Fruit fly (Drosophila melanogaster): ENCODE data around the gene CG11555.

CG11555 gene

DNA sequence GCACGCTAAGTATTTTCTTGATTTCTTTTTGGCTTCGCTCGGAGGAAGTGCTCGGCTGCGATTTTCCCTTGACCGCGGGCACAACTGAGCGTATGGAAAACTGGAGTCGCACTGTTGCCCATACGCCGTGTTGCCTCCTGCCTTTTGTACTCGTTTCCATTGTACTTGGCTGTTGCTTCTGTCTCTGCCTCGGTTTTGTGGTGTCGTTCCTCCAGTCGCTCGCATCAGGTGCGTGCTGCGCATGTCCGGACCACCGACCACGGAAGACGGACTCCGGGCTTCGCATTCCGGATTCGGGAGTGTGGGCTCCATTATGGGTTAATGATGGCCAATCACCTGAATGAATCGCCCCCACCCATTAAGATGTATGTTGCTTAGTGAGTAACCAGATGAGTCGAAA, 18.0 kb downstream of the CG11555 start, which contains the start of gene CG3625 (continued):
- TF ChIP-seq CG10543 (GFP tag; optimal IDR thresholded peaks at IDR 0.05) (peak; percentile 54), mirr (GFP tag; optimal IDR thresholded peaks at IDR 0.05) (no peak), Sin3A (optimal IDR thresholded peaks at IDR 0.05) (no peak), sens (GFP tag) (peak; percentile 9), abd-A (tag; optimal IDR thresholded peaks at IDR 0.05) (peak; percentile 69), chinmo (GFP tag; IDR thresholded peaks at IDR 0.05; ENCODE audit: partially characterized antibody) (no peak), CG4404 (GFP tag; IDR thresholded peaks at IDR 0.05) (no peak), br (optimal IDR thresholded peaks at IDR 0.05) (no peak), H2.0 (GFP tag; IDR thresholded peaks at IDR 0.05) (no peak), CG2129 (GFP tag; IDR thresholded peaks at IDR 0.05; ENCODE audit: partially characterized antibody) (no peak), sna (GFP tag; IDR thresholded peaks at IDR 0.05; ENCODE audit: partially characterized antibody) (peak; percentile 10; the same call in 1 of the 2 replicates), CG4854 (GFP tag; optimal IDR thresholded peaks at IDR 0.05) (no peak), CG6854 (GFP tag; optimal IDR thresholded peaks at IDR 0.05) (no peak), twi (tag; optimal IDR thresholded peaks at IDR 0.05) (no peak), CG17612 (GFP tag; IDR thresholded peaks at IDR 0.05) (no peak), CG33557 (GFP tag; optimal IDR thresholded peaks at IDR 0.05) (no peak), CG10147 (GFP tag; optimal IDR thresholded peaks at IDR 0.05) (no peak), CG12219 (GFP tag; optimal IDR thresholded peaks at IDR 0.05) (no peak), CG15514 (GFP tag; optimal IDR thresholded peaks at IDR 0.05) (peak; percentile 22), Bteb2 (GFP tag; optimal IDR thresholded peaks at IDR 0.05) (no peak)

DNA sequence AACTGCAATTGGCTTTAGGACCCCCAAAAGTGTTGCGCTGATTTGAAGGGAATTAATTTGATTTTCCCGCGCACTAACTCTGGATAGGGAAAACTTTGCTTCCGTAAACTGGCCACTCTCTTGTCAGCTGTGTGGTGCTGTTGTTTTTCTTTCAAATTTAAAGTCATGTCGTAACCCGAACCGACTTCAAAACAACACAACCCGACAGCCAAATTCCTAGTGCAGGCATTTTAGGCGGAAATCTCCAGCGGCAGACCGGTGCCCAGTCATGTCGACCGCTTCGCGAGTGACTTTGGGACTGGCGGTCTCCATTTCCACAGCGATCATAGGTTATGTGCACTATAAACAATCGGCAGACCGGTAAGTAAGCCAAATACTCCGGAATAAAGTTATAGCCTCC, 18.7 kb downstream of the CG11555 start, which contains the start of gene CG11562:
TSS of gene CG11562 (plus strand) at position 119 of the 400 bp plus-strand sequence.
- TF ChIP-seq CG7963 (GFP tag; IDR thresholded peaks at IDR 0.05; ENCODE audit: partially characterized antibody) (no peak), h (optimal IDR thresholded peaks at IDR 0.05) (no peak), CG9797 (GFP tag; optimal IDR thresholded peaks at IDR 0.05) (peak; percentile 62), CG10959 (GFP tag; IDR thresholded peaks at IDR 0.05) (no peak), CG7271 (tag; optimal IDR thresholded peaks at IDR 0.05) (no peak), CHES-1-like (GFP tag; optimal IDR thresholded peaks at IDR 0.05) (no peak), vvl (GFP tag; IDR thresholded peaks at IDR 0.05) (no peak), CG17359 (tag; optimal IDR thresholded peaks at IDR 0.05) (no peak), Sox102F (GFP tag; optimal IDR thresholded peaks at IDR 0.05) (no peak), Atf6 (GFP tag; IDR thresholded peaks at IDR 0.05) (no peak), aop (GFP tag; IDR thresholded peaks at IDR 0.05) (no peak), CG30431 (GFP tag; optimal IDR thresholded peaks at IDR 0.05) (no peak), CG12299 (tag; optimal IDR thresholded peaks at IDR 0.05) (no peak), CG10209 (GFP tag; optimal IDR thresholded peaks at IDR 0.05) (no peak), scrt (GFP tag; optimal IDR thresholded peaks at IDR 0.05) (no peak), CG1603 (tag; optimal IDR thresholded peaks at IDR 0.05) (peak; percentile 45), grau (tag; optimal IDR thresholded peaks at IDR 0.05) (no peak), CG9215 (GFP tag; IDR thresholded peaks at IDR 0.05) (no peak), Dfd (GFP tag; optimal IDR thresholded peaks at IDR 0.05) (no peak), CG2116 (GFP tag; optimal IDR thresholded peaks at IDR 0.05) (peak; percentile 32), Rx (GFP tag; IDR thresholded peaks at IDR 0.05) (no peak), Mad (GFP tag; optimal IDR thresholded peaks at IDR 0.05) (no peak), pfk (GFP tag; optimal IDR thresholded peaks at IDR 0.05) (no peak), sc (optimal IDR thresholded peaks at IDR 0.05) (no peak), sc (GFP tag; optimal IDR thresholded peaks at IDR 0.05) (no peak), vfl (GFP tag; optimal IDR thresholded peaks at IDR 0.05) (no peak), croc (GFP tag; conservative IDR thresholded peaks at IDR 0.05) (no peak), Rfx (GFP tag; IDR thresholded peaks at IDR 0.05) (no peak), Ada2b (GFP tag; IDR thresholded peaks at IDR 0.05) (no peak), Pdp1 (GFP tag; optimal IDR thresholded peaks at IDR 0.05) (peak in 1 of 2 experiments; percentile 97), CkIIα-i1 (GFP tag; IDR thresholded peaks at IDR 0.05) (no peak), CG5180 (GFP tag; optimal IDR thresholded peaks at IDR 0.05) (no peak), CG3847 (GFP tag; IDR thresholded peaks at IDR 0.05) (no peak), CG17612 (GFP tag; IDR thresholded peaks at IDR 0.05) (no peak)
